Worm (Caenorhabditis elegans): Measurements from ENCODE around the gene B0034.2.

B0034.2 gene

DNA sequence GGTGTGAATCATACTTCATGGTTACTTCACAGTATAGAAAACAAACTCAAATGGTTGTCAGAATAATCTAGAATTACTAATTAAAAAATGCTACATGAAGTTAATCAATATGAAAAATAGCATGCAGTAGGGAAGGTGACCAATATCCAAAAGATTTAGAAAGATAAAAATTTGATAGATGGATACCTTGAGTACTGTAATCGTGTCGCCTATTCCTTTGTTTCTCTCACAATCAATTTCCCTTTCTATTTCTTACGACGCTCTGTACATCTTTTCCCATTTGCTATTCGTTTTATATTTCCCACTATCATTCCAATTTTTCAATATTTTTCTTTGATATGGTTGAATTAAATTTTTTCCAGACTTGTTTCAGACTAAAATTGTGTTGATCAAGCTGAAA lies 17.1 kb upstream of the B0034.2 start, which contains the start of gene B0034.7:
B0034.7 (plus strand) TSS at position 301 of the 400 bp plus-strand sequence.
- TF ChIP-seq T07F8.4 (tag; optimal IDR thresholded peaks at IDR 0.05) (no peak), dox-1 (GFP tag; IDR thresholded peaks at IDR 0.05) (no peak), ztf-18 (tag; optimal IDR thresholded peaks at IDR 0.05) (no peak)

DNA sequence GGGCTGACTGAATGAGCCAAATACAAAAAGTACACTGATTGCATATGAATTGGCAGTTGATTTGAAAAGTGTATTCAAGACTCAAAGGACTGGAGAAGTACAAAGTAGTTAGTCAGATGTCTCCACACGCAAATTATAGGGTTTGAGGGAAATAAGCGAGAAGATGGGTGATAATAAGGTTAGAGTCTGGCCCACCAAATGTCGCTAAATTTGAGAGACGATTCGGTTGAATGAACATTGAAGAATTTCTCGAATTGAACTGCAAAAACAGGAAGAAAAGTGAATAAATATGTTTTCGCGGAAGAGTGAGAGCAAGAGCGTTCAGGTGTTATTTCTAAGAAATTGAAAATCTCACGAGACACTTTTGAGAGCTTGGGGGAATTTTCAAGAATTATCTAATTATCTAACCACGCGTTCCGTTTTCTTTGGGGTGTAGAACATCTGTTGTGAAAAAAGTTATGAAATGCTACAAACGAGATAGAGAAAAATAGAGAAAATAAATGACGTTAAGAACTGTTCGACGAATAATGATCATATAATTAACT lies 15.5 kb upstream of the B0034.2 start:
- TF ChIP-seq repo-1 (tag; optimal IDR thresholded peaks at IDR 0.05) (no peak), nhr-179 (tag; optimal IDR thresholded peaks at IDR 0.05) (no peak), ztf-3 (GFP tag; optimal IDR thresholded peaks at IDR 0.05) (no peak), let-607 (tag; optimal IDR thresholded peaks at IDR 0.05) (no peak), nhr-80 (tag; optimal IDR thresholded peaks at IDR 0.05) (no peak), bed-1 (GFP tag; IDR thresholded peaks at IDR 0.05) (no peak), F49E8.2 (tag; optimal IDR thresholded peaks at IDR 0.05; ENCODE audit: insufficient read depth) (no peak), tlf-1 (GFP tag; optimal IDR thresholded peaks at IDR 0.05) (no peak), sea-2 (GFP tag; IDR thresholded peaks at IDR 0.05) (no peak), rec-8 (tag; optimal IDR thresholded peaks at IDR 0.05) (no peak), ZK185.1 (tag; optimal IDR thresholded peaks at IDR 0.05; ENCODE audit: poor library complexity, severe bottlenecking) (no peak), Y56A3A.18 (GFP tag; IDR thresholded peaks at IDR 0.05) (no peak), athp-1 (tag; optimal IDR thresholded peaks at IDR 0.05) (no peak), ceh-79 (tag; optimal IDR thresholded peaks at IDR 0.05) (no peak), ztf-6 (GFP tag; IDR thresholded peaks at IDR 0.05) (no peak), Y53F4B.3 (GFP tag; IDR thresholded peaks at IDR 0.05) (no peak), egl-44 (GFP tag; IDR thresholded peaks at IDR 0.05) (no peak), unc-62 (GFP tag; optimal IDR thresholded peaks at IDR 0.05) (no peak)

DNA sequence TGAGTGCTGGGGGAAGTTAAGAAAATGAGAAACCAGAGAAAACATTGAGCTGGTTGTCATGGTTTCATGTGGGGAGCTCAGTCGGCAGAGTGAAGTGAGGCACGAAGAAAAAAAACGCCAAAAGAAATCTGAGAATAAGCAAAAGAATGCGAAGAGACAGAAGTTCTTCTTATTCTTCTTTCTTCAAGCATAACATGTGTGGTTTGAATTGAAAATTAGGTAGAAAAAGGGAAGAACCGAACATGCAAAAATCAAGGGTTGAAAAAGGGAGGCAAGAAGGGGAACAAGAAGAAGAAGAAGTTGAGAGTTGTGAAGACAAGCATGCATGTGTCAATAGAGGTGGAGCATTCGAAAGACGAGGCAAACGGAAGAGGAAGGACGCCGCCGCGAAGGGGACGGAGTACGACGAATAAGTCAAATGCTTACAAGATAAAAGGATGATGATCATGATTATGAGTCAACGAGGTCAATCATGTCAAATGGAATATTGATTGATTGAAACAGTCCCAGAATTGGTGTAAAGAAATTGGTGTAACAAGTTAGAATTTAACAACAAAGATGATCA lies 13.7 kb upstream of the B0034.2 start:
- no peak for TF ChIP-seq ztf-25 (GFP tag; IDR thresholded peaks at IDR 0.05)
- no peak for TF ChIP-seq ceh-40 (GFP tag; IDR thresholded peaks at IDR 0.05)
- TF ChIP-seq Y67H2A.10 (GFP tag; conservative IDR thresholded peaks at IDR 0.05) = no peak
- no peak for TF ChIP-seq T26A5.8 (tag; optimal IDR thresholded peaks at IDR 0.05)
- no peak for TF ChIP-seq sdz-38 (tag; optimal IDR thresholded peaks at IDR 0.05)
- TF ChIP-seq D2030.7 (GFP tag; IDR thresholded peaks at IDR 0.05) = no peak
- no peak for TF ChIP-seq dox-1 (GFP tag; IDR thresholded peaks at IDR 0.05)
- no peak for TF ChIP-seq snpc-1.1 (tag; optimal IDR thresholded peaks at IDR 0.05; ENCODE audit: insufficient read depth)
- TF ChIP-seq nfya-2 (GFP tag; IDR thresholded peaks at IDR 0.05) = no peak
- TF ChIP-seq nhr-80 (tag; optimal IDR thresholded peaks at IDR 0.05) = no peak
- TF ChIP-seq Y56A3A.18 (GFP tag; IDR thresholded peaks at IDR 0.05) = no peak
- no peak for TF ChIP-seq B0035.1 (tag; optimal IDR thresholded peaks at IDR 0.05)
- TF ChIP-seq zim-3 (tag; optimal IDR thresholded peaks at IDR 0.05) = no peak
- TF ChIP-seq ztf-28 (GFP tag; IDR thresholded peaks at IDR 0.05) = no peak
- no peak for TF ChIP-seq akir-1 (GFP tag; optimal IDR thresholded peaks at IDR 0.05)

DNA sequence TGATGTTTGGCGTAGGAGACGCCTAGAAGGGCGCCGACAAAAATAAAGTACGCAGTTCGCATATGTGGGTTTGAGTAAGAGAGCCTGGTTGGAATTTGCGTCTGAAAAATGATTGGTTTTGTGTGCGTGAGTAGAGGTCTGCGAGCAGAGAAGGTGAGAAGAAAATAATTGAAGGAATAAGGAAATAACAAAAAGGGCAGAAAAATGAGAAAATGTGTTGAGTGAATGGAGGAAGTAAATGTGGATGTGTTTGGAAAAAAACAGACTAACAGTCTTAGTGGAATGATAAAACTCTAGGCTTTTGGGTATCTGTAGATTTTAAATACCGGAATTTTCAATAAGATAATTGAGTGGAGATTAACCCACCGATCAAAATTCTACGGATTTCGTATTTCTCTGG lies 12.4 kb upstream of the B0034.2 start, which contains the start of gene casy-1:
casy-1 (minus strand) TSS at position 101 of the 400 bp plus-strand sequence.
- TF ChIP-seq somi-1 (GFP tag; optimal IDR thresholded peaks at IDR 0.05) (no peak), pha-4 (tag; optimal IDR thresholded peaks at IDR 0.05) (no peak), ztf-22 (GFP tag; optimal IDR thresholded peaks at IDR 0.05) (no peak), rcor-1 (GFP tag; IDR thresholded peaks at IDR 0.05) (no peak), attf-3 (GFP tag; conservative IDR thresholded peaks at IDR 0.05) (no peak), F57C9.4 (tag; optimal IDR thresholded peaks at IDR 0.05) (no peak), ama-1 (optimal IDR thresholded peaks at IDR 0.05) (no peak), ama-1 (GFP tag; optimal IDR thresholded peaks at IDR 0.05) (no peak), lin-54 (GFP tag; optimal IDR thresholded peaks at IDR 0.05) (no peak), B0019.2 (GFP tag; conservative IDR thresholded peaks at IDR 0.05) (no peak), aptf-3 (GFP tag; IDR thresholded peaks at IDR 0.05) (no peak), let-526 (GFP tag; IDR thresholded peaks at IDR 0.05) (no peak)

Measured in whole organism, young adult.